Worm (Caenorhabditis elegans): ENCODE measurements around the gene T03F7.6.
"Not testable (repeated sequence)": the region's sequence is repeated elsewhere in the genome, so short reads cannot be mapped to it uniquely, and the experiment has no call there.

The T03F7.6 gene

DNA sequence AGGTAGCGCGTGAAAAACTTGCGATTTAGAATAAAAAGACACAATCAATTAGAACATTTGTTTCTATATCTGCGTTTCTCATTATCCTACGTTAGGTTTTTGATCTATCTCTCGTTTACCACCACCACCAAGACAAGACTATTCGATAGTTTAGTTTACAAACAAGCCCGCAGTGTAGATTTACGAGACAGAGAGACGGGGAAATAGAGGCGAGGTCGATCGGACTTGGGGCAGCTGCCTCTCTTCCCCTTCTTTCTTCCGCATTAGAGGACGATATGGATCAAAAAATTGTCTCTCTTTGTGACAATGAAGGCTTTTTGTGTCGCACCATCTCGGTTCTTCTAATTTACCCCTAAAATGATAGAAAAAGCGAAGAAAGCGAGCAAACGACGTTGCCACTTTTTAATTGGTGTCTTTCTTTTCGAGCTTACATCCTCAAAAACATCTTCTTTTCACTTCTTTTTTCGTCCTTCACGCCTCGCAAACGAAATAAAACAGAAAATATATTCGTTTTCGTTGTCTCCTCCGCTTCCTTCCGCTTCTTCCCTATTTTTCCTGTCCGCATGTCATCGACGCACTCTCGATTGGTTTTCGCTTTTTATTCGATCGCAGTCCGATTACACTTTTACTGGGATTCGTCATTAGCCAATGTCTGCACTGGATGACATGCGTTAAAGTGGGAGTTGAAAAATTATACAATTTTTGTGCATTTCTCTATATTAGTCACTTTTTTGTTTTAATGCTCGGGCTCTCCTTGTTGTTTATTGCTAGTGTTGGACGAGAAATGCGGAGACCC, 12.9 kb upstream of the T03F7.6 start:
- TF ChIP-seq C06A6.2 (GFP tag; conservative IDR thresholded peaks at IDR 0.05) (no peak), B0261.1 (tag; optimal IDR thresholded peaks at IDR 0.05) (no peak), pha-4 (tag; optimal IDR thresholded peaks at IDR 0.05) (no peak), ceh-27 (GFP tag; optimal IDR thresholded peaks at IDR 0.05) (no peak), aptf-3 (GFP tag; IDR thresholded peaks at IDR 0.05) (no peak), dox-1 (GFP tag; IDR thresholded peaks at IDR 0.05) (no peak)

DNA sequence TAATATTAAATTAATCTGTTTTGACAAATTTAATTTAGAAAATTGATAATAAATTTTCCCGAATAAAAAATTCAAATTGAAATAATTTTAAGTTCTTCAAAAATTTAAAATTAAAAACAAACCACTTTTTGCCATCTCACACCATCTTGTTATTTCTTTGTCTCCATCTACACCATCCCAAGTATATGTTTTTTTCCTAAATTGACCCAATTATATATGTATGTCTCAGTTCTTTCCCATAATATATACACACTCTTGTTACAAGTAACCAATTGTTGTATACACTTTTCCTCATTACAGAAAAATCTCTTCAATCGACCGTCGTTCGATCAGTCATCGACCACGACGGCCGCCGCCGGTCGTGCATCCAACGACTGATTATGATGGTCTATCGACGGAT, 12.2 kb upstream of the T03F7.6 start, which contains the start of gene gly-20:
gly-20 (plus strand) TSS at position 301 of the 400 bp plus-strand sequence.
- TF ChIP-seq hrde-1 (tag; optimal IDR thresholded peaks at IDR 0.05; ENCODE audit: borderline replicate concordance) = no peak
- TF ChIP-seq Y53F4B.3 (GFP tag; IDR thresholded peaks at IDR 0.05) = no peak
- no peak for TF ChIP-seq mcd-1 (GFP tag; IDR thresholded peaks at IDR 0.05)
- no peak for TF ChIP-seq T26A5.8 (tag; optimal IDR thresholded peaks at IDR 0.05)
- no peak for TF ChIP-seq madf-8 (GFP tag; conservative IDR thresholded peaks at IDR 0.05)
- TF ChIP-seq B0336.3 (GFP tag; IDR thresholded peaks at IDR 0.05) = no peak
- TF ChIP-seq somi-1 (GFP tag; optimal IDR thresholded peaks at IDR 0.05) = no peak

DNA sequence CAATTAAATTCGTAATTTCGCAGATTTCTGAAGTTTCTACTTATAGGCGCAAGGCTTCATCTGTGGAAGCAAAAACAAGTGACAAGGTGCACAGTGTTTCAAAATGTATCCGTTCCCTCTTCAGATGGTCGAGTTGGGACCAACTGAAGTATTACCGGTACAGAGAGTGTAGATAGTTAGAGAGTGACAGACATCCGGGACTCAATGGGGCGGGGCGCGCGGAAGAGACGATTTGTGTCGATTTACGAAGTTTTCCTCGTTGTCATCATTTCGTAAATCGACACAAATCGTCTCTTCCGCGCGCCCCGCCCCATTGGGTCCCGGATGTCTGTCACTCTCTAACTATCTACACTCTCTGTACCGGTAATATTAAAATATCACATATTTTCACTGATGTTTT, 8.4 kb upstream of the T03F7.6 start, which contains the start of gene C03E10.3:
C03E10.3 (plus strand) TSS at position 301 of the 400 bp plus-strand sequence.
- TF ChIP-seq ztf-22 (GFP tag; optimal IDR thresholded peaks at IDR 0.05); ztf-18 (tag; optimal IDR thresholded peaks at IDR 0.05); lag-1 (GFP tag; IDR thresholded peaks at IDR 0.05): not testable (repeated sequence)

DNA sequence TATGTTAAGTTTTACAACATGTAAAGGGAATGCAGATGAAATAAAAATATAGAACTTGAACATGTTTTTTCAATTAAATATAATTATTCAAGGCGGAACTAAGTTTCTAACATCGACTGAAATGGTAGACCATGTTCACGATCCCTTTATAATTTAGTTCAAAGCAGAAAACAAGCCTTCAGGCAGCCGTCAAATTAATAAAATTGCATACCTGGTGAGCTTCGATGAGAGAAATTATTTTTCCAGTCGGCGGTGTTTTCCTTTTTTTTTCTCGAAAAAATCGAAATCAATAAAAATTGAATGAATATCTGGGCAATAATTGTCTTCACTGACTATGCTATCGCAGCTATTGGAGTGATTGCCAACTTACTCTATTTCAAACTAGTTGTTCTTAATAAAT, 3.6 kb upstream of the T03F7.6 start, which contains the start of gene C03E10.1:
C03E10.1 (plus strand) TSS at position 301 of the 400 bp plus-strand sequence.
- TF ChIP-seq bed-2 (GFP tag; IDR thresholded peaks at IDR 0.05) (no peak), madf-3 (GFP tag; IDR thresholded peaks at IDR 0.05) (no peak), hlh-26 (GFP tag; conservative IDR thresholded peaks at IDR 0.05) (no peak), nfyb-1 (GFP tag; IDR thresholded peaks at IDR 0.05) (no peak)

DNA sequence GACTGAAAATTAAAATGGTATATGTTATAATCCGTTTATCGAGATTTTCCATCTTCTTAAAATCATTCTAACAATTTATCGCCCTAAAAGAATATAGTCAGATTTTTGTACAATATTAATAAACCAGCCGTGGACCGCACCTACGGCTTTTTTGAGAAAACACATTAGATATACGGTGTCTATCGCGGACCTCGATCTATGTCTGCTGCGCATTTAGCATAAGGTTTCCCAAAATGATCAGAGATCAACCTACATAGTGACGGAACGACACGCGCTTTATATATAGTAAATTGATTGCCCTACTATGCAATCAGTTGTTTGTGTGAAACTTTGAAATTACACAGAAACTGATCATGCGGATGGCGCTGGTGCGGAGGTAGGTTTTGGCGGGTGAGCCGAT, 1.8 kb upstream of the T03F7.6 start:
- TF ChIP-seq hmg-20 (GFP tag; IDR thresholded peaks at IDR 0.05) = no peak
- no peak for TF ChIP-seq somi-1 (GFP tag; optimal IDR thresholded peaks at IDR 0.05)
- TF ChIP-seq snpc-4 (GFP tag; optimal IDR thresholded peaks at IDR 0.05) = peak; percentile 3
- peak in 2 of 4 experiments; percentile 68 to 86 for TF ChIP-seq snpc-4 (tag; optimal IDR thresholded peaks at IDR 0.05)
- TF ChIP-seq T26A5.8 (tag; optimal IDR thresholded peaks at IDR 0.05) = no peak
- no peak for TF ChIP-seq atf-7 (tag; optimal IDR thresholded peaks at IDR 0.05)
- TF ChIP-seq snpc-1.1 (tag; optimal IDR thresholded peaks at IDR 0.05; ENCODE audit: insufficient read depth) = peak; percentile 24
- TF ChIP-seq egrh-3 (GFP tag; IDR thresholded peaks at IDR 0.05) = no peak

DNA sequence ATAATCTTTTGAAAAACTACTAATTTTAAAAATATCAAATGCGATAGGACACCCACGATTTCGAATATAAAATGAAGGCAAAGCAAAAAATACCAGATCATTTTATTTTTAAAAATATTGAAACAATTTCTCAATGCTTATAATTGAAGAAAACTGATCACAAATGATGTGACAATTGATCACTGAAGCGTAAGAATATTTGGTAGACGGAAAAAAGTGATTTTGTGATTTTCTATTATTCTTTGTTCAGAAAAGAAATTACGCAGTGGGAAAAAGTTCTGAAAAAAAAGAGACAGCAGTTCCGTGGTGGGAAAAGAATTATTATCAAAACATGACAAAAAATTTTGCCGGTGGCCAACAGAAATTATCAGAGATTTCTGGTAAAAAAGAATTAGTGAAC, 4.1 kb downstream of the T03F7.6 start, which contains the start of gene T03F7.5:
T03F7.5 (minus strand) TSS at position 101 of the 400 bp plus-strand sequence.
- TF ChIP-seq lir-1 (GFP tag; conservative IDR thresholded peaks at IDR 0.05) (no peak), madf-3 (GFP tag; IDR thresholded peaks at IDR 0.05) (no peak), hmg-1.2 (GFP tag; IDR thresholded peaks at IDR 0.05) (no peak), F37B4.10 (GFP tag; IDR thresholded peaks at IDR 0.05) (no peak), ets-4 (GFP tag; optimal IDR thresholded peaks at IDR 0.05) (no peak), tlf-1 (GFP tag; optimal IDR thresholded peaks at IDR 0.05) (no peak), lin-54 (GFP tag; optimal IDR thresholded peaks at IDR 0.05) (no peak), snpc-1.3 (tag; optimal IDR thresholded peaks at IDR 0.05; ENCODE audit: insufficient read depth) (no peak), nhr-27 (tag; optimal IDR thresholded peaks at IDR 0.05) (no peak), let-607 (tag; optimal IDR thresholded peaks at IDR 0.05) (no peak), F52B5.7 (tag; optimal IDR thresholded peaks at IDR 0.05) (no peak), mes-4 (tag; optimal IDR thresholded peaks at IDR 0.05) (no peak), egl-18 (GFP tag; IDR thresholded peaks at IDR 0.05) (no peak)

Data from whole organism, young adult.